Worm (Caenorhabditis elegans) whole organism, L1 larva: Measurements from ENCODE around the gene hot-7.
A peak's percentile ranks its signal among the peaks of the same experiment; 100 is the strongest.

Experiments
- F16B12.6 ChIP-seq: fragments of 150-350 bp; optimal IDR thresholded peaks from 2 replicates; lab custom pipeline; 2014; ENCODE audit warnings: missing biosample characterization, missing genetic modification characterization
- alr-1 ChIP-seq: fragments of 200-800 bp; sonication (Bioruptor generic); optimal IDR thresholded peaks from 2 replicates; lab custom pipeline; 2018; ENCODE audit warnings: borderline replicate concordance, mild to moderate bottlenecking, missing genetic modification characterization, missing compliant biosample characterization
- ama-1 ChIP-seq: fragments of 150-350 bp; optimal IDR thresholded peaks from 2 replicates; lab custom pipeline; 2014
- ces-1 ChIP-seq: fragments of 150-350 bp; optimal IDR thresholded peaks from 2 replicates; lab custom pipeline; 2014; ENCODE audit warnings: missing biosample characterization, missing genetic modification reagents, missing genetic modification characterization
- dpl-1 ChIP-seq, 3 experiments: fragments of 150-350 bp in 2 of 3; sonication (generic microtip) in 1 of 3; optimal IDR thresholded peaks; 2 replicates each; lab custom pipeline; 2014 to 2017; ENCODE audit warnings: missing biosample characterization in 3 of 3, missing genetic modification characterization in 3 of 3, missing genetic modification reagents in 3 of 3
- efl-1 ChIP-seq, 4 experiments: fragments of 150-350 bp; optimal IDR thresholded peaks in 3 of 4; peaks in 1 of 4; 1 replicate in 1 of 4; 2 replicates in 3 of 4; lab custom pipeline; 2014; ENCODE audit warnings: missing biosample characterization in 2 of 4, missing genetic modification characterization in 2 of 4, missing genetic modification reagents in 2 of 4
- efl-3 ChIP-seq: fragments of 200-800 bp; sonication (Bioruptor generic); optimal IDR thresholded peaks from 2 replicates; lab custom pipeline; 2018; ENCODE audit warnings: mild to moderate bottlenecking, missing genetic modification characterization, missing compliant biosample characterization
- egl-13 ChIP-seq: sonication (generic microtip); optimal IDR thresholded peaks from 2 replicates; lab custom pipeline; 2016; ENCODE audit warnings: missing genotype, missing genetic modification reagents, missing genetic modification characterization, missing compliant biosample characterization
- egl-27 ChIP-seq, 2 experiments: fragments of 150-350 bp in 1 of 2; sonication (generic microtip); optimal IDR thresholded peaks; 3 replicates each; lab custom pipeline; 2017 to 2018; ENCODE audit warnings: missing biosample characterization in 2 of 2, missing genetic modification characterization in 2 of 2, missing genetic modification reagents in 2 of 2
- elt-2 ChIP-seq: sonication (generic microtip); optimal IDR thresholded peaks from 2 replicates; lab custom pipeline; 2016; ENCODE audit warnings: missing genetic modification characterization, mild to moderate bottlenecking, inconsistent platforms, missing compliant biosample characterization, missing genetic modification reagents
- ets-5 ChIP-seq: fragments of 200-800 bp; sonication (Bioruptor generic); IDR thresholded peaks from 2 replicates; pipeline ENCODE4 v1.3.6; 2022; ENCODE audit warnings: missing genetic modification characterization, missing compliant biosample characterization
- fkh-4 ChIP-seq: sonication (generic microtip); optimal IDR thresholded peaks from 2 replicates; lab custom pipeline; 2016; ENCODE audit warnings: missing compliant biosample characterization, missing genetic modification characterization, borderline replicate concordance
- fos-1 ChIP-seq: fragments of 150-350 bp; optimal IDR thresholded peaks from 2 replicates; lab custom pipeline; 2014; ENCODE audit warnings: missing biosample characterization, missing genetic modification characterization
- grh-1 ChIP-seq: fragments of 200-800 bp; sonication (Bioruptor generic); IDR thresholded peaks from 2 replicates; pipeline ENCODE4 v1.3.6; 2022; ENCODE audit warnings: missing genetic modification reagents, missing genetic modification characterization, missing compliant biosample characterization
- irx-1 ChIP-seq: sonication (generic microtip); optimal IDR thresholded peaks from 2 replicates; lab custom pipeline; 2016; ENCODE audit warnings: missing genetic modification characterization, missing compliant biosample characterization
- jun-1 ChIP-seq: fragments of 150-350 bp; optimal IDR thresholded peaks from 2 replicates; lab custom pipeline; 2014; ENCODE audit warnings: missing biosample characterization, missing genetic modification reagents, missing genetic modification characterization
- lin-39 ChIP-seq: fragments of 150-350 bp; optimal IDR thresholded peaks from 2 replicates; lab custom pipeline; 2014; ENCODE audit warnings: missing biosample characterization, missing genetic modification reagents, missing genetic modification characterization
- lsy-2 ChIP-seq, 2 experiments: fragments of 150-350 bp; optimal IDR thresholded peaks; 2 replicates each; lab custom pipeline; 2014; ENCODE audit warnings: missing biosample characterization in 2 of 2, missing genetic modification characterization in 2 of 2
- nhr-19 ChIP-seq: fragments of 200-800 bp; sonication (Bioruptor generic); conservative IDR thresholded peaks from 2 replicates; pipeline ENCODE4 v1.3.6; 2022; ENCODE audit warnings: missing genetic modification characterization, missing compliant biosample characterization
- nhr-20 ChIP-seq: sonication (generic microtip); optimal IDR thresholded peaks from 2 replicates; lab custom pipeline; 2016; ENCODE audit warnings: mild to moderate bottlenecking, missing genetic modification characterization, missing compliant biosample characterization
- nhr-28 ChIP-seq: fragments of 150-350 bp; optimal IDR thresholded peaks from 2 replicates; lab custom pipeline; 2014; ENCODE audit warnings: missing biosample characterization, missing genetic modification characterization
- nhr-47 ChIP-seq: sonication (generic microtip); optimal IDR thresholded peaks from 2 replicates; lab custom pipeline; 2016; ENCODE audit warnings: mild to moderate bottlenecking, missing genetic modification characterization, moderate library complexity, missing compliant biosample characterization
- nhr-76 ChIP-seq: sonication (generic microtip); optimal IDR thresholded peaks from 2 replicates; lab custom pipeline; 2017; ENCODE audit warnings: missing biosample characterization, missing genetic modification characterization
- nhr-85 ChIP-seq: sonication (generic microtip); peaks from one replicate; lab custom pipeline; 2016; ENCODE audit warnings: missing genetic modification characterization, inconsistent platforms, missing compliant biosample characterization
- pqm-1 ChIP-seq: sonication (generic microtip); optimal IDR thresholded peaks from 3 replicates; lab custom pipeline; 2017; ENCODE audit warnings: missing biosample characterization, missing genetic modification characterization
- rnt-1 ChIP-seq: sonication (generic microtip); optimal IDR thresholded peaks from 2 replicates; lab custom pipeline; 2016; ENCODE audit warnings: mild to moderate bottlenecking, missing genetic modification characterization, moderate library complexity, missing compliant biosample characterization
- skn-1 ChIP-seq: fragments of 150-350 bp; optimal IDR thresholded peaks from 2 replicates; lab custom pipeline; 2014; ENCODE audit warnings: missing biosample characterization, missing genetic modification characterization
- sup-37 ChIP-seq: fragments of 200-800 bp; sonication (Bioruptor generic); optimal IDR thresholded peaks from 2 replicates; lab custom pipeline; 2018; ENCODE audit warnings: mild to moderate bottlenecking, missing genetic modification characterization, missing compliant biosample characterization
- tlp-1 ChIP-seq: fragments of 150-350 bp; optimal IDR thresholded peaks from 2 replicates; lab custom pipeline; 2014; ENCODE audit warnings: missing biosample characterization, missing genetic modification characterization
- unc-130 ChIP-seq: fragments of 150-350 bp; optimal IDR thresholded peaks from 2 replicates; lab custom pipeline; 2017; ENCODE audit warnings: missing biosample characterization, missing genetic modification characterization, inconsistent platforms
- vab-15 ChIP-seq: sonication (generic microtip); optimal IDR thresholded peaks from 2 replicates; lab custom pipeline; 2017; ENCODE audit warnings: missing genotype, mild to moderate bottlenecking, missing genetic modification characterization, missing compliant biosample characterization
- xbp-1 ChIP-seq: sonication (generic microtip); optimal IDR thresholded peaks from 2 replicates; lab custom pipeline; 2016; ENCODE audit warnings: missing genetic modification characterization, missing compliant biosample characterization

The hot-7 gene

DNA sequence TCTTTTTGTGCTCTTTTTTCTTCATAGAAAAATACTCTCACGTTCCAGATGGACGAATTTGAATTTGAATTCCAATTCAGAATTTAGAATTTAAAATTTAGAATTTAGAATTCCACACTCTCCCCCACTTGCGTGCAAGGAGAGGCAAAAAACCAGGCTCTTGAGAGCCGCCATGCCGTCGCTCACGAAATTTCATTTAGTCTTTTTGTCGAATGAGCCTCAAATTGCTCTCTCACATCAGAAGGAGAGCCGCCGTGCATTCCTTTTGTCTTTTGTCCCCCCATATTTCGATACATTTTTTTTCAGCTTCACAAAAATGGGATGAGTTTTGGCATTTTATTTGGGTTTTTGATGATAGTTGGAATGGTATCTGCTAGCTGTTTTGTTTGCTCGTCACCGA lies at the start of gene hot-7:
Gene hot-7, plus strand, starts transcription at position 301 of the 400 bp plus-strand sequence.
- TF ChIP-seq nhr-19 (GFP tag; lab: Robert Waterston, UW) (no peak), dpl-1 (GFP tag; optimal IDR thresholded peaks at IDR 0.05; lab: Kevin White, UChicago) (no peak), ets-5 (GFP tag; lab: Robert Waterston, UW) (no peak), egl-27 (tag; optimal IDR thresholded peaks at IDR 0.05; lab: Kevin White, UChicago) (no peak), sup-37 (no peak), xbp-1 (tag; lab: Kevin White, UChicago) (no peak), lin-39 (tag; lab: Kevin White, UChicago) (no peak), efl-1 (optimal IDR thresholded peaks at IDR 0.05; lab: Kevin White, UChicago) (no peak), efl-1 (GFP tag; optimal IDR thresholded peaks at IDR 0.05 in 1 of 2; lab: Kevin White, UChicago) (no peak), nhr-76 (no peak), alr-1 (tag; lab: Kevin White, UChicago) (no peak), tlp-1 (tag; lab: Kevin White, UChicago) (no peak), rnt-1 (tag; lab: Kevin White, UChicago) (no peak), unc-130 (tag; lab: Kevin White, UChicago) (no peak), nhr-47 (tag; lab: Kevin White, UChicago) (no peak)

ce11 chrII:14165430-14165929 lies 45.7 kb upstream of the hot-7 start:
- TF ChIP-seq F16B12.6 (tag; lab: Kevin White, UChicago) (no peak), fos-1 (no peak), irx-1 (tag; lab: Kevin White, UChicago) (no peak), grh-1 (no peak), lsy-2 (tag; optimal IDR thresholded peaks at IDR 0.05; lab: Kevin White, UChicago) (no peak), egl-13 (tag; lab: Kevin White, UChicago) (no peak), lin-39 (tag; lab: Kevin White, UChicago) (no peak), alr-1 (tag; lab: Kevin White, UChicago) (no peak), elt-2 (tag; lab: Kevin White, UChicago) (no peak), nhr-28 (tag; lab: Kevin White, UChicago) (no peak), skn-1 (tag; lab: Kevin White, UChicago) (no peak)
- TF ChIP-seq, all 84 proteins: peak for 0

DNA sequence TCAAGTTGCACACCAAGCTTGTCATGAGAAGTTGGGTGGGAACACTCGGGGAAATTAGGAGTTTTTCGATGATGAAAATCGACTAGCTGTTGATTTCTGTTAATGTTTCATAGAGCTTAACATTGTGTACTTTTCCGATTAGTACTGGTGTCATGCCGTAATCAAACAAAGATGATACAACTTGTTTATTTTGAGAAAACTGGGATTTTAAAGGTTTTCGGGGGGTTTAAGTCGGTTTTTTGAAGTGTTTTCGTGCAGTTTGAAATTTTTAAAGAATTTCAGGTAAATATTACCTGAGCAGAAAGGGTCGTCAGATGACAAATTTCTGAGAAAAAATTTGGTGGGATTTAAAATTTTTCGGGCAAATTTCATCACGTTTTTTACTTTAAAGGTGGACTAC lies 39.7 kb upstream of the hot-7 start, which contains the start of gene eat-2:
Gene eat-2, minus strand, starts transcription at position 101 of the 400 bp plus-strand sequence.
- TF ChIP-seq vab-15 (tag; lab: Kevin White, UChicago) (no peak), ets-5 (GFP tag; lab: Robert Waterston, UW) (no peak), egl-13 (tag; lab: Kevin White, UChicago) (no peak), fkh-4 (no peak), ces-1 (GFP tag; lab: Kevin White, UChicago) (no peak), ama-1 (lab: Kevin White, UChicago) (no peak), pqm-1 (tag; lab: Kevin White, UChicago) (no peak), unc-130 (tag; lab: Kevin White, UChicago) (no peak), nhr-20 (tag; lab: Kevin White, UChicago) (no peak), nhr-85 (tag; lab: Kevin White, UChicago) (no peak)
- TF ChIP-seq, all 84 proteins: peak for 0

DNA sequence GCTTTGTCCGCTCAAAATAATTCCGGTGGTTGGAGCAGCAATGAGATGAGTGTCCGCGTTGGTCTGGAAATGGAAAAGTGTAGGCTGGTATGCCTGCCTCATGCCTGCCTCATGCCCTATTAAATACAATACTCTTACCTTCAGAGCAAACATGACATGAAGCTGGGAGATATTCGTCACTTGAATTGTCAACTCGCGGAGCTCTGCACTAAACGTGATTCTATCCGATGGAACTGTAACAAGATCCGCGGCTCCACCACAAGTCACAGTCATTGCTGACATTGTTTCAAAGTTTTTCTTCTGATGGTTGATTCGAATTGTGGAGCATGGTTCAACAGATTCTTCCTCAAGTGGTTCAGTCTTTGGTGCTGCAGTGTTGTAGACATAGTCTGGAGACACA lies 38.0 kb upstream of the hot-7 start:
- no peak for TF ChIP-seq efl-1 (optimal IDR thresholded peaks at IDR 0.05; lab: Kevin White, UChicago)
- TF ChIP-seq efl-1 (GFP tag; optimal IDR thresholded peaks at IDR 0.05 in 1 of 2; lab: Kevin White, UChicago), result peak in 1 of 2 experiments; percentile 67
- no peak for TF ChIP-seq jun-1
- TF ChIP-seq, all 84 proteins: peak for 1

ce11 chrII:14175099-14175498 lies 36.1 kb upstream of the hot-7 start, which contains the start of gene Y48B6A.5:
Gene Y48B6A.5, minus strand, starts transcription at chrII:14175199.
- no peak for TF ChIP-seq efl-3 (GFP tag; lab: Kevin White, UChicago)
- TF ChIP-seq fos-1, result no peak
- TF ChIP-seq F16B12.6 (tag; lab: Kevin White, UChicago), result no peak
- no peak for TF ChIP-seq egl-27 (tag; optimal IDR thresholded peaks at IDR 0.05; lab: Kevin White, UChicago)
- TF ChIP-seq, all 84 proteins: peak for 0
